Fruit fly (Drosophila melanogaster) whole organism: ENCODE data around the gene CG16998.

Source experiments
- Dll ChIP-seq: fragments of >200 bp; optimal IDR thresholded peaks from 2 replicates; lab custom pipeline; 2017
- EcR ChIP-seq, 2 experiments: fragments of >200 bp; optimal IDR thresholded peaks; 2 replicates each; lab custom pipeline; 2017; ENCODE audit warnings: missing biosample characterization in 2 of 2, missing genetic modification characterization in 2 of 2, missing genetic modification reagents in 2 of 2

DNA sequence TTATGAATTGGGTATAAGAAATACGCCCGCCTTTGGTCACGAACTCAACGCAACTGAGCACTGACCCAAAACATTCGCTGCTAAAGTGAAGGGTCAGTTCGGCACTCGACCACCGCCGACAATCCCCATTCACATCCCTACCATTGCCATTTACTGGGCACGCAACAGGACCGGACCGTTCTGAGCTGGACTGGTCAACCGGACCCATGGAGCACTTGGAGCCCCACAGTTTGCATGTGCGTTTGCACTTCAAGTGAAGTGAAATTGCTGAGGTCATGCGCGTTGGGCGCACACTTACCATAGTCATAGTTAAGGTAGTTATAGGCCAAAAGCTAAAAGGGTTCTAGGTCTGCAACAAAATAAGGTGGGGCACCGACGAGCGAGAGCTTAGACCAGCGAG, 20.3 kb upstream of the CG16998 start, which contains the start of gene CG14837:
- no peak for TF ChIP-seq EcR (GFP tag; optimal IDR thresholded peaks at IDR 0.05; lab: Kevin White, UChicago)
- TF ChIP-seq Dll (lab: Kevin White, UChicago) = no peak
